Worm (Caenorhabditis elegans): ENCODE results near the gene C17H12.3.

C17H12.3 gene

ce11 chrIV:6790438-6791124, 4.8 kb downstream of the C17H12.3 start, which contains the start of the genes C17H12.2 and vha-8 (continued):
- TF ChIP-seq pha-4 (GFP tag; IDR thresholded peaks at IDR 0.05) (peak; percentile 77), pha-4 (tag; optimal IDR thresholded peaks at IDR 0.05) (peak; percentile 93), hlh-11 (tag; optimal IDR thresholded peaks at IDR 0.05) (peak; percentile 91), pqm-1 (tag; optimal IDR thresholded peaks at IDR 0.05) (peak; percentile 90), Y105C5A.15 (GFP tag; IDR thresholded peaks at IDR 0.05) (no peak), unc-62 (GFP tag; optimal IDR thresholded peaks at IDR 0.05 in 1 of 2) (peak in 1 of 2 experiments; percentile 87), unc-62 (tag; optimal IDR thresholded peaks at IDR 0.05) (no peak), gei-8 (GFP tag; optimal IDR thresholded peaks at IDR 0.05) (no peak), ceh-28 (tag; optimal IDR thresholded peaks at IDR 0.05) (peak; percentile 54), tra-1 (GFP tag; IDR thresholded peaks at IDR 0.05) (0 out of 2 replicates have a peak, but pooled peaks have one; percentile 41)

DNA sequence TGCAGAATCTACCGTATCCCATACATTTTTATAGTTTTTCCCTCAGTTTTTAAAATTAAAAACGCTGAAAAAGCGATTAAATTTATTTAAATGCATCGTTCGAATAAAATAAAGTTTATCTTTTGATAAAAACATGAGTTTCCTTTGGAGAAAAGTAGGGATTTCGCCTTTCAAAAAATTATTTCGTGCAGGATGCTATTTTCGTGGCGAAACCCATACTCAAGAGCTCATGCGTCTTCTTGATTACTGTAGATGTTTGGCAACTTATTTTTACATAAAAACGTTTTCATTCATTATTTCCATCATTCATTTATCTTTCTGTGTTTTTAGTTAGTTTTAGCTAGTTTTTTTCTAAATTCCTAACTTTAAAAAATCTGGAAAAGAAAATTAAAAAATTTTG, 5.5 kb downstream of the C17H12.3 start:
- TF ChIP-seq lin-38 (GFP tag; IDR thresholded peaks at IDR 0.05) (no peak), lsy-2 (tag; optimal IDR thresholded peaks at IDR 0.05) (peak in 1 of 2 experiments; percentile 7), snpc-1.2 (GFP tag; IDR thresholded peaks at IDR 0.05) (peak; percentile 64; the same call in 1 of the 2 replicates), mxl-3 (GFP tag; optimal IDR thresholded peaks at IDR 0.05) (no peak), daf-12 (tag; optimal IDR thresholded peaks at IDR 0.05) (no peak)

- TF ChIP-seq unc-62 (GFP tag; optimal IDR thresholded peaks at IDR 0.05 in 1 of 2) (no peak), unc-62 (tag; optimal IDR thresholded peaks at IDR 0.05) (no peak), snpc-1.2 (GFP tag; IDR thresholded peaks at IDR 0.05) (no peak), mes-2 (tag; optimal IDR thresholded peaks at IDR 0.05; ENCODE audit: poor library complexity, severe bottlenecking) (peak; percentile 68), nhr-237 (tag; optimal IDR thresholded peaks at IDR 0.05) (no peak), mxl-3 (GFP tag; optimal IDR thresholded peaks at IDR 0.05) (peak; percentile 40), nhr-25 (tag; optimal IDR thresholded peaks at IDR 0.05; ENCODE audit: borderline replicate concordance, insufficient read depth) (peak; percentile 22), lin-1 (GFP tag; IDR thresholded peaks at IDR 0.05) (peak; percentile 78; the same call in 1 of the 2 replicates), aha-1 (tag) (peak; percentile 98), F37D6.2 (tag; optimal IDR thresholded peaks at IDR 0.05) (peak; percentile 38), dve-1 (tag; optimal IDR thresholded peaks at IDR 0.05; ENCODE audit: insufficient read depth) (peak; percentile 84), nhr-48 (tag; optimal IDR thresholded peaks at IDR 0.05) (peak; percentile 49), nhr-102 (tag; optimal IDR thresholded peaks at IDR 0.05) (peak; percentile 18), dpl-1 (GFP tag; optimal IDR thresholded peaks at IDR 0.05) (peak; percentile 49), fos-1 (tag; optimal IDR thresholded peaks at IDR 0.05) (no peak), pha-4 (GFP tag; IDR thresholded peaks at IDR 0.05) (peak; percentile 64), pha-4 (tag; optimal IDR thresholded peaks at IDR 0.05) (peak; percentile 62), hlh-30 (tag; optimal IDR thresholded peaks at IDR 0.05; ENCODE audit: insufficient read depth) (peak; percentile 73), ceh-20 (GFP tag; IDR thresholded peaks at IDR 0.05) (peak; percentile 54; the same call in 1 of the 2 replicates), hif-1 (tag; optimal IDR thresholded peaks at IDR 0.05) (peak in 1 of 2 experiments; percentile 49), madf-5 (GFP tag; IDR thresholded peaks at IDR 0.05) (no peak), rbr-2 (tag; optimal IDR thresholded peaks at IDR 0.05) (peak; percentile 77), nhr-28 (tag; optimal IDR thresholded peaks at IDR 0.05) (peak; percentile 52), set-16 (GFP tag; IDR thresholded peaks at IDR 0.05) (peak; percentile 48), spr-1 (tag; optimal IDR thresholded peaks at IDR 0.05) (no peak), mdl-1 (tag; optimal IDR thresholded peaks at IDR 0.05) (peak in 1 of 2 experiments; percentile 27), hlh-11 (tag; optimal IDR thresholded peaks at IDR 0.05) (peak; percentile 90), lsy-2 (tag; optimal IDR thresholded peaks at IDR 0.05) (peak in 1 of 2 experiments; percentile 76), ctbp-1 (GFP tag; IDR thresholded peaks at IDR 0.05) (peak; percentile 47; the same call in 1 of the 2 replicates), nhr-77 (tag; optimal IDR thresholded peaks at IDR 0.05) (no peak), pqm-1 (tag; optimal IDR thresholded peaks at IDR 0.05) (peak; percentile 5), nhr-76 (tag; optimal IDR thresholded peaks at IDR 0.05) (no peak), lin-13 (GFP tag; optimal IDR thresholded peaks at IDR 0.05) (peak; percentile 37), ama-1 (optimal IDR thresholded peaks at IDR 0.05) (peak; percentile 34), dmd-6 (GFP tag; IDR thresholded peaks at IDR 0.05) (peak; percentile 68), daf-19 (GFP tag; conservative IDR thresholded peaks at IDR 0.05) (no peak), ztf-7 (tag; optimal IDR thresholded peaks at IDR 0.05) (peak; percentile 12), egl-43 (GFP tag; IDR thresholded peaks at IDR 0.05) (0 out of 2 replicates have a peak, but pooled peaks have one; percentile 64)
Measured at ce11 chrIV:6785873-6786272, 9.6 kb downstream of the C17H12.3 start.
